Fruit fly (Drosophila melanogaster): ENCODE results near the gene Nmd3.

The Nmd3 gene

dm6 chrX:2208641-2209241 lies 24.3 kb upstream of the Nmd3 start (continued):
- TF ChIP-seq CG3407 (GFP tag; optimal IDR thresholded peaks at IDR 0.05) = no peak
- TF ChIP-seq Meics (GFP tag; optimal IDR thresholded peaks at IDR 0.05) = peak; percentile 27
- TF ChIP-seq CoRest (tag; optimal IDR thresholded peaks at IDR 0.05) = peak; percentile 19
- no peak for TF ChIP-seq CG18011 (GFP tag; optimal IDR thresholded peaks at IDR 0.05)

DNA sequence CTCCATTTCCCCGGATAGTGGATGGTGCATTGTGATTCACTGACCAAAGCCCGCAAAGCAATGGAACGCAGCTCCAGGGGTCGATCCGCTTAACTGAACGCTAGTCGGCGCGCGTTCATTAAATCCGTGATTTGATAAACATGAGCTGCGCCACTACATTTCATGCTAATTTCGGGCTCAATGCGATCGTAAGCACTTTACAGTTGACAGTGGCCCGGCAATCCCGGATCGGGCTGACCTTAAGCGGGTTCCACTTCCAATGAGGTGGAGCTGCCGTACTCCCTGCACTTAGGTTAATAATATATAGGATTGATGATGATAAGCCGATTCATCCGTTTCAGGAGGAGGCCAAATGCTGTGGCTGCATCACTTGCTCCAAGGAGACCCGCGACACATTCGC lies 19.3 kb upstream of the Nmd3 start, which contains the start of gene FarO:
TSS of gene FarO (minus strand) at position 101 of the 400 bp plus-strand sequence.
- TF ChIP-seq pnt (GFP tag; optimal IDR thresholded peaks at IDR 0.05) = no peak
- TF ChIP-seq HLH4C (GFP tag; IDR thresholded peaks at IDR 0.05; ENCODE audit: partially characterized antibody) = no peak
- TF ChIP-seq TFAM (GFP tag; optimal IDR thresholded peaks at IDR 0.05) = no peak
- no peak for TF ChIP-seq gt (GFP tag; IDR thresholded peaks at IDR 0.05)
- no peak for TF ChIP-seq croc (GFP tag; conservative IDR thresholded peaks at IDR 0.05)
- TF ChIP-seq MESR4 (GFP tag; optimal IDR thresholded peaks at IDR 0.05) = no peak
- no peak for TF ChIP-seq Trl (optimal IDR thresholded peaks at IDR 0.05)
- no peak for TF ChIP-seq Trl (GFP tag; optimal IDR thresholded peaks at IDR 0.05)
- no peak for TF ChIP-seq Opbp (GFP tag; IDR thresholded peaks at IDR 0.05; ENCODE audit: partially characterized antibody)
- no peak for TF ChIP-seq rib (GFP tag; IDR thresholded peaks at IDR 0.05)
- TF ChIP-seq D (optimal IDR thresholded peaks at IDR 0.05) = no peak
- no peak for TF ChIP-seq D (GFP tag; optimal IDR thresholded peaks at IDR 0.05)
- TF ChIP-seq CG9876 (GFP tag; optimal IDR thresholded peaks at IDR 0.05) = no peak
- no peak for TF ChIP-seq CG17829 (tag; optimal IDR thresholded peaks at IDR 0.05)
- TF ChIP-seq amos (GFP tag; IDR thresholded peaks at IDR 0.05; ENCODE audit: partially characterized antibody) = no peak
- no peak for TF ChIP-seq Mrtf (GFP tag; IDR thresholded peaks at IDR 0.05)
- no peak for TF ChIP-seq CG10321 (GFP tag; IDR thresholded peaks at IDR 0.05)
- TF ChIP-seq CG12155 (GFP tag; optimal IDR thresholded peaks at IDR 0.05) = no peak

dm6 chrX:2199303-2199702 lies 14.8 kb upstream of the Nmd3 start:
- no peak for TF ChIP-seq trh (GFP tag; optimal IDR thresholded peaks at IDR 0.05)
- TF ChIP-seq Lhr (GFP tag; optimal IDR thresholded peaks at IDR 0.05) = no peak
- no peak for TF ChIP-seq slp2 (GFP tag; optimal IDR thresholded peaks at IDR 0.05)
- no peak for TF ChIP-seq CG15514 (GFP tag; optimal IDR thresholded peaks at IDR 0.05)
- peak; percentile 49 for TF ChIP-seq CG10543 (GFP tag; optimal IDR thresholded peaks at IDR 0.05)
- TF ChIP-seq otp (GFP tag; IDR thresholded peaks at IDR 0.05) = 0 out of 3 replicates have a peak, but pooled peaks have one; percentile 42
- no peak for TF ChIP-seq CG18476 (GFP tag; optimal IDR thresholded peaks at IDR 0.05)
- peak; percentile 12 for TF ChIP-seq Med (GFP tag)
- TF ChIP-seq CG18619 (GFP tag; optimal IDR thresholded peaks at IDR 0.05) = no peak
- no peak for TF ChIP-seq ind (GFP tag; optimal IDR thresholded peaks at IDR 0.05)
- TF ChIP-seq HmgZ (tag; optimal IDR thresholded peaks at IDR 0.05) = peak; percentile 8
- peak; percentile 80; the same call in 1 of the 2 replicates for TF ChIP-seq GATAe (GFP tag; conservative IDR thresholded peaks at IDR 0.05)
- TF ChIP-seq chinmo (GFP tag; IDR thresholded peaks at IDR 0.05; ENCODE audit: partially characterized antibody) = peak; percentile 75; the same call in 1 of the 4 replicates
- TF ChIP-seq eyg (GFP tag; optimal IDR thresholded peaks at IDR 0.05) = no peak
- TF ChIP-seq Rfx (GFP tag; IDR thresholded peaks at IDR 0.05) = no peak
- peak; percentile 67 for TF ChIP-seq CG18599 (GFP tag; optimal IDR thresholded peaks at IDR 0.05)
- TF ChIP-seq TFAM (GFP tag; optimal IDR thresholded peaks at IDR 0.05) = no peak
- no peak for TF ChIP-seq Fer3 (tag; optimal IDR thresholded peaks at IDR 0.05)
- TF ChIP-seq sd (tag; optimal IDR thresholded peaks at IDR 0.05) = peak; percentile 85
- peak; percentile 90 for TF ChIP-seq CG34376 (GFP tag; optimal IDR thresholded peaks at IDR 0.05)
- TF ChIP-seq CG7963 (GFP tag; IDR thresholded peaks at IDR 0.05; ENCODE audit: partially characterized antibody) = no peak
- no peak for TF ChIP-seq twi (tag; optimal IDR thresholded peaks at IDR 0.05)
- no peak for TF ChIP-seq klu (GFP tag; IDR thresholded peaks at IDR 0.05)
- peak; percentile 62 for TF ChIP-seq Hey (tag; optimal IDR thresholded peaks at IDR 0.05)
- no peak for TF ChIP-seq CG13424 (tag; optimal IDR thresholded peaks at IDR 0.05)
- peak; percentile 98 for TF ChIP-seq grn (GFP tag; optimal IDR thresholded peaks at IDR 0.05)
- TF ChIP-seq Hr78 (GFP tag; optimal IDR thresholded peaks at IDR 0.05) = peak in 1 of 2 experiments; percentile 10

Measured in whole organism, embryonic.